Fruit fly (Drosophila melanogaster): ENCODE results near the gene Exo70.
A peak's percentile ranks its signal among the peaks of the same experiment; 100 is the strongest.

Exo70 gene

DNA sequence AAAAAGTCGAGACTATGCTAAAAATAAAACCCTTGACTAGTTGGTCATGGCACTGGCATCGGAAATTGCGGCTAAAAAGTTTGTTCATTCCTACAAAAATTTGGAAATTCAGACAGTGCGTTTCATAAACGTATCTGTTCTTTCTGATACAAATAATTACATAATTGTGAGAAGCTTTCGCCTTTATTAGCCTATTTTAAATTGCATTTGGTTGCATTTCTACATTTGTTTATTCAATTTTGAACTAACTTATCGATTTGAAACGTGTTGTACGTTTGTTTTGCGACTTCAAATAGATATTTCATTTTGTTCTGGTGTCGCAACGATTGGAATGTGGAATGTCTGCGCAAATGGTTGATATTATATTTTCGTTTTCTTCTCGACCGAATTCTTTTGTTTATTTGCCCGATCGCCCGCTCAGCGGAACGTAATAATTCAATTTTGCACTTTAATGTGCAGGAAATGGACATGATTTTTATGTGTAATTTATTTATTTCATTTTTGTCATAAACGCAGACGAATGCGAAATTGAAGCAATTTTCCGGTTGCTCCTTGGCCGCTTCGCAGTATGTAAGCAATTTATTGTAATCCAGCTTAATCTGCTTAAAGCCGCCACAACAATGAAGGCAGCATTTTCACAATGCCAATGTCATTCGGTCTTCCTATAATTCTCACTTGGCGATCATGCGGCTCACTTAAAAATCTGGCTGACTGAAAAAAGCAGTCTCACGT is 34.6 kb downstream of the Exo70 start:
- TF ChIP-seq noc (tag; optimal IDR thresholded peaks at IDR 0.05): peak; percentile 86

DNA sequence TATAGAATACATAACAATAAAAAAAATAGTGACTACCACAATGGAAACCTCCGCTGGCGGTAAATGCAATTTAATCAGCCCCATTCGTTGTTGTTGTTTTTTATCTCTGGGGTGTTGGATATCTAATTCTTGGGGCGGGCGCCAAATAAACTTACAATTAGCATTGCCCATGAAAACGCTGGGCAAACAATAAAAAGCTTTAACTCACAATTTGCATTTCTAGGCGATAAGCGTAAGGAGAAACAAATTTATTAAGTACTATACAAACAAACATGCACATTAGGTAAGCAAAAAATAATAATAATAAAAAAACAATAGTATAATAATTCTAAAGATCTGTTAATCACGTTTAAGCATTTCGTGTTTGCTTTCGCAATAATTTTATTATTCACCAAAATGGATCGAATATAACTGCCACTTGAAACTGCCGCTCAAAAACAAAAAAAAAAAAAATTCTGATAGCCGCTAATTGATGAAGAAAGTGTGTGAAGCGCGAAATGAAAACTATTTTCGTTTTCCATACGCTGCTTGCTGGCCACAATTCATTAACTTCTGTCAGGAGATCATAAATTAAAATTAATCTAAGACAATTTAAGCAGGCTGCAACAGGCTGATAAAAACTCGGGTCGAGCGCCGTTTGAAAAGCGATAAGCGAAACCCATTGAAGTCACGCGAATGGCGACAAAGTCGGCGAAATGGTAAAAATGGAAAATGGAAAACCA is 36.3 kb downstream of the Exo70 start:
- peak; percentile 78 for TF ChIP-seq noc (tag; optimal IDR thresholded peaks at IDR 0.05)

DNA sequence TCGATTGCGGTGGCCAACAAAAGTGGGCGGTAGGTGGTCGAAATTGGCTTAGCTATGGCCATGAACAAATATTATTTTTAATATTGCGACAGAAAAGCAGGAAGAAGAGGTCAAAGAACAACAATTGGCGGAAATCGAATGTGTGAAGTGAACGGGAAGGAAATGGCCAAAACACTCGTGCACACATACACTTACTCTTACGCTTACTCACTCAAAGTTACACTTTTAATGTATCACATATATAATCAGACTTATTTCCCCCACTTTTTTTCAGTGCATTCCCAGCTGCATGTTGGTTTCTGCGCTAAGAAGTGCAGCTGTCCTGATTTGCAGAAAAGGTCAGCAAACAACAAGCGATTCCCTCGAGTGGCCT is 36.9 kb downstream of the Exo70 start:
- no peak for TF ChIP-seq noc (tag; optimal IDR thresholded peaks at IDR 0.05)

DNA sequence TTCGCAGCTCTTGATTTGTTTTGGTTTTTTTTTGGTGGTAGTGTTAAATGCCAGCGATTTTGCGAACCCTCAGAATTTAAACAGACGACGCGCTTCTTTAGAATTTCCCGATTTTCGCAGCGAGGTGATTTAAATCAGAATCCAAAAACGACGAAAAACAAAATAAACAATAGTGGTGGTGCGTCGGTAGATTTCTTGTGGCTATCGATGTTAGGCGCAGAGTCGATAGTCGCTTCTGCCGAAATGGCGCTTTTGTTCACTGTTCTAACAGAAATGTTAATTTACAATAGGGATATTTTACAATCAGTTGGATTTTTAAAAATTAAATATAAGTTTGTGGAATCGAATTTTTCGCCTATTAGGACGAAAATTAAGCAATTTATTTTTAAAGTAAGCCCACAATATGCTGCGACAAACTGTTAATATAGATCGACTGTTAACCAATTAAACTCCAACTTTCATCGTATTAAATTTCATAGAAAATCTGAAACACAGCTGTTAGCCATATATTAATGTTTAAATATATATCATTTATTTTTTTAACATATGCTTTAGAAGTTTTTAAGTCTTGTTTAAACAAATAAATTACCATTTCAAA is 37.6 kb downstream of the Exo70 start, which contains the start of gene CG6983:
Gene CG6983, minus strand, starts transcription at position 176 of the 598 bp plus-strand sequence.
- TF ChIP-seq noc (tag; optimal IDR thresholded peaks at IDR 0.05): no peak

DNA sequence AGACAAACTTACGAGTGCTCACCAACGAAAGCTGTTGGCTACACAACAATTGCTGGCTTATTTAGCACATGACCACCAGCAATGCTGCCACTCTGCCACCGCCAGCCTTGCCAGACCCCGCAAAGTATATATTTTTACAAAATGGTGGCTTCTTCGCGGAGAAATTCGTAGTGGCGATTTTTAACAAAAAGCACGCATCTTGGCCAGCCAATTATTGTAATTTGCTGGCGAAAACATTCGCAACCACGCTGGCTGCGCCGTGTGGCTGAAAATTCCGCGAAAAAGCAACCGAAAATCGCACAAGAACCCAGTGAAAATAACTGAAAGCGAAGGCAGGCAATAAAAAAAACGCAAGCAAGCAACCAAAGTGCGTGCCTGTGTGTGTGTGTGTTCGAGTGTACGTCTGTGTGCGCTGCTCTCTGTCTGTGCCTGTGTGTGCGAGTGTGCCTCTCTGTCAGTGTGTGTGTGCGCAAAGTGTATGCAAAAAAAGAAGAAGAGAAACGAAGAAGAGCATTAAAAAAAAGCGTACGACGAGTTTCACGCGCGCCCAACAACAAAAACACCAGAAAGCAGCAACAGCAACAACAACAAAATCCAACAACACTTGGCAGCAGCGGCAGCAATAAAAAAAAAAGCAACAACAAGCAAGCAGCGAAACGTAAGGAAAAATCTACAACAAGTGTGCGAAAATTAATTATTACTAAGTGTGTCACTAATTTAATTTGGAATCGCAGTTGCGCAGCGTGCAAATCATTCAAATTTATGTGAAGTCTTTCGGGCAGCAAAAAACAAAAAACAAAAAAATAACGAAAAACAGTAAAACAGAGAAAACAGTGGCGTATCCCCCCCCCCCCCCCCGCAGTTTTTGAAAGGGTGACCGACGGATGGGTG is 38.4 kb downstream of the Exo70 start, which contains the start of gene Gug:
Gene Gug, plus strand, starts transcription at position 123 of the 891 bp plus-strand sequence.
- TF ChIP-seq noc (tag; optimal IDR thresholded peaks at IDR 0.05): peak; percentile 51

DNA sequence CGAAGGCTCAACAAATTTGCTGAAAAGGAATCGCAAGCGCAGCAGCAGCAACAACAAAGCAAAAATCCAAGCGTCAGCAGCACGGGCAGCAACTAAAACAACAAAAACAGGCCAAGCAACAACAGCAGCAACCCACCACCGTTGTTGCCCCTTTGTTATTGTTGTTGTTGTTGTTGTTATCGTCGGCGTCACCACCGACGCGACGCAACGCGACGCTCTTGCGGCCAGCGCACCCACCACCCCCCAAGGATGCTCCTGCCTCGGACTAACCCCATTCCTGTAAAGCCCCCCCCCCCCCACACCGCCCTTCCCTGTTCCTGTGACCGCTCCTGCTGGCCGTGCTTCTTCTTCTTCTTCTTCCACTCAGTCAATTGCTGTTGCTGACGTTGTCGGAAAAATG is 39.1 kb downstream of the Exo70 start:
- TF ChIP-seq noc (tag; optimal IDR thresholded peaks at IDR 0.05): no peak

DNA sequence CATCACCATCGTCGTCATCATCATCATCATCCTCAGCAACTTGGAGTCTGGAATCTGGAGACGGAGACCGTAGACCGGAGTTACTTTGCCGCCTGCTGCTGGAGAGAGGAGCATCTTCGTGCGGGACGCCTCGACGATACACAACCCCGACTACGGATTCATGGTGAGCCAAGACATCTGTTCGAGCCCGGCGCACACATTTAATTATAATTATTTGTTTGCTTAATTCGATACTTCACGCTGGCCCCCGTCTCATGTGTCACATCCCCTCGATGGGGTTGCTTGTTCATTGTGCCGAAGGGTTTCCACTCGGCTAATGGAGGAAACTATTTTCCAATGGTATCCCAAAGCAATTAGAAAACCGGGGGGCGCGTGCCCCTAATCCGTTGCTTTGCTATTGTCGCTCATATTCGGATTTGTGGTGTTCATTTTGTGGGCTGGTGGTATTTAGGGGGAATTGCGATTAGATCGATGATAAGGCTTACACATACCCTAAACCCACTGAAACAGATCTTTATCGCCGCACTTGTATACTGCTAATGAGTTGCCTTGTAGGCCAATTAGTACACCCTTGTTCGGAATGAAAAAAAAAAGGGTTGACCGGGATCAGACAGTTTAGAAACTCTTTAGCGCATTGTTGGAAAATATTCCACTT is 40.4 kb downstream of the Exo70 start:
- no peak for TF ChIP-seq noc (tag; optimal IDR thresholded peaks at IDR 0.05)

DNA sequence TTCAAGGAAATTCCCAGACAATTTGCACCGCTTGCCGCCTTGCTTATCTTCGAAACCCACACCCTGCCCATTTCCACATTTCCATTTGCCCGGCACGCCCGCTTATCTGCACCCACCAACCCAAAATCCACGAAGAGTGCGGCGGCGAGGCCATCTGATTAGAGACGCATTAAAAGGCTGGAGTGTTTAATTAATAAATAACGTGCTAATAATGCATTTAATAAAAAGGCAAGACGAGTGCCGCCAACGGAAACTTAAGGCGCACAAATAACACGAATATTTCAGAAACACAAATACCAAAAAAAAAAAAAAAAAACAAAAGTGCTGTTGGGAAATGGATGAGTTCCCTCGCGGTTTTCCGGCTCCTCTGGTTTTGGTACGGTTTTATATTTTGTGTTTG is 41.3 kb downstream of the Exo70 start:
- no peak for TF ChIP-seq noc (tag; optimal IDR thresholded peaks at IDR 0.05)

DNA sequence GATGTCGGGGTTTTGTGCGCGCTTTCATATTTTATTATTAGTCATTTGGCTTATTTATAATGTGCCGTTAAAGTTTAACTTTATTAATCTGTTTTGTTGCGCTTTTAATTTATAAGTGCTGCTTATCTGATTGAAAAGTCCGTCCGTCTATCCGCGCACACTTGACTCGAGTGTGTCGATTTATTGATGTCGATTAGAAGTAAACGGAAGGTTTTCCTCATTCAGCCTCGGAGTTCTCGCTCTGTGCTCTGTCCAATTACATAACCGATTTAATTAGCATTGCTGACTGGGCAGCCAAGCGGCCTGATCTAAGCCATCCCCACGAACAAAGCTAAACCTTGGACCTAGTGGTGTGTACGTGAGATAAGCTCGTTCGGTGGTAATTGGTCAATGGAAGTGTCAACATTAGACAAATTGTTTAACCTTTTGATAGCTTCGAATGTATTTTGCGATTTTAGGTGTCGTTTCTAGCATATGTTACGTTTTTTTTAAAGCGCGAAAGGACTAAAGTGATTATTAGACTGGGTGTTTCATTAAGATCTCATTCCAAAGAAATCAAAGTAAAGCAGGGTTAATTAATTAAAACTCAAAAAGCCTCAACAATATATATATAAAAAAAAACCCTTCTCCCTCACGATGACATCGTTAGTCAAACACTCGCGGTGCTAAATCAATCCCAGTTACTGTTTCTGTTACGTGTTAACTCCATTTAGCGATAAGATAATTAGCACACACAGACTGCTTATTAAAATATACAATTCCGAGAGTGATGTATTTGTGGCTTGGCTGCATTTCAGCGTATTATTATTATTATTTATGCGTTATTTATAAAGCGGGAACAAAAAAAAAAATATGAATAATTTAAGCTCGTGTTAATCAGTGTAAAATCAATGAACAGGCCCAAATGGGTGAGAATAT is 42.1 kb downstream of the Exo70 start:
- peak; percentile 91 for TF ChIP-seq noc (tag; optimal IDR thresholded peaks at IDR 0.05)

DNA sequence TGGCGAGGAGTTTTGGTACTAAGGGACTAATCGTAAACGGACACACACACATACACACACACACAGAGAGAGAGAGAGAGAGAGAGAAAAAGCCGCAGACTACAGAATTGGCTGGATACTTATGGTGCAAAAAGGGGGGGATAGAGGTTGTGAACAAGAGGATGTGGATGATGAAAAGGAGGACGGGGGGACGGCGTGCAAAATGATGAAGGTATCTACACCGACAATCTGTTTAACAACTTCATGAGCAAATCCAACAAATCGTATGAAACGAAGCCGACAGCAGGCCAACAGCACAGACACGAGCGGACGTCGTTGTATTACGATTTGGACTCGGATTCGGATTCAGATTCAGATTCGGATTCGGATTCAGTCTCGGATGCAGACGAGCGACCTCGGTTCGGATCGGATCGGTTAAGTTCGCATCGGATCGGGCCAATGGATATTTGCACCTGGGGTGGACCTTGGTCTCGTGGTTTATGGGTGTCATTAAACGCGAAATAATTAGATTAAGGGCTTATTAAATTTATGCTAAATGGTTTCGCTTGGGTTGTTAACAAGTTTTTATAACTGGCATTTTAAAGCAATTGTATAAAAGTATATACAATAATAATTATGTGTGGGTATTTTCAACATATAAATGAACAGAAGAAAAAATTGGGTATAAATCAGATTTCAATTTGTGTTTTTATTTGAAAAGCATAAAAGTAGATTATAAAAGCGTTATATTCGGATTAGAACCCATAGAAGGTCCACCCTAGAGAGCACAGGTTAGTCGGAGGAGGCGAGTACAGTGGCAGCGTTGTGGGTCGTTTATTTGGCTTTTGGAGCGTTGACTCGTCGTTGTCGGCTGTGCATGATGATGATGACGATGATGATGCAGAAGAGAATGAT is 43.6 kb downstream of the Exo70 start:
- peak; percentile 91 for TF ChIP-seq noc (tag; optimal IDR thresholded peaks at IDR 0.05)

DNA sequence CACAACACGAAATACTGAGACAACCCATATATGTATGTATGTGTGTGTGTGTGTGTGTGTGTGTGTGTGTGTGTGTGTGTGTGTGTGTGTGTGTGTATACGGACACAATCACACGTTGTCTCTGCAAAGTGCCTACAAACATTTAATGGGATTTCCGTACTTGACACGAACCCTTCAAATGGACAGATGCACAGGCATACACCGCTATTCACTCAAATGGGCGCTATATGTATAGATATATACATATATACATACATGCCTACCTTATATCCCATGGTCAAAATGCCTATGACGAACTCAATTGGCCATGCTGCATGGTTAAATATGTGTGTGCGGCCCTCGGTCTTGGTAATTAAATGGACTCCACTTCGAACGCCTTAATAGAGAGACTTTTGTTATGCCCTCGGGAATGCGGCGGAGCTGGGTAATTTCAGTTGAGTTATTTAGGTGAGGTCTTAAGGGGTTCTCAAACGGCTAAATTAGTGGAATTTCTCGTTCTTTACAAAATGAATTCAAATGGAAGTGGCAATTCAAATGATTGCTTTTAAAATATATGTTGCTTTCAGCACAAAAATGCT is 44.9 kb downstream of the Exo70 start:
- TF ChIP-seq noc (tag; optimal IDR thresholded peaks at IDR 0.05): no peak

DNA sequence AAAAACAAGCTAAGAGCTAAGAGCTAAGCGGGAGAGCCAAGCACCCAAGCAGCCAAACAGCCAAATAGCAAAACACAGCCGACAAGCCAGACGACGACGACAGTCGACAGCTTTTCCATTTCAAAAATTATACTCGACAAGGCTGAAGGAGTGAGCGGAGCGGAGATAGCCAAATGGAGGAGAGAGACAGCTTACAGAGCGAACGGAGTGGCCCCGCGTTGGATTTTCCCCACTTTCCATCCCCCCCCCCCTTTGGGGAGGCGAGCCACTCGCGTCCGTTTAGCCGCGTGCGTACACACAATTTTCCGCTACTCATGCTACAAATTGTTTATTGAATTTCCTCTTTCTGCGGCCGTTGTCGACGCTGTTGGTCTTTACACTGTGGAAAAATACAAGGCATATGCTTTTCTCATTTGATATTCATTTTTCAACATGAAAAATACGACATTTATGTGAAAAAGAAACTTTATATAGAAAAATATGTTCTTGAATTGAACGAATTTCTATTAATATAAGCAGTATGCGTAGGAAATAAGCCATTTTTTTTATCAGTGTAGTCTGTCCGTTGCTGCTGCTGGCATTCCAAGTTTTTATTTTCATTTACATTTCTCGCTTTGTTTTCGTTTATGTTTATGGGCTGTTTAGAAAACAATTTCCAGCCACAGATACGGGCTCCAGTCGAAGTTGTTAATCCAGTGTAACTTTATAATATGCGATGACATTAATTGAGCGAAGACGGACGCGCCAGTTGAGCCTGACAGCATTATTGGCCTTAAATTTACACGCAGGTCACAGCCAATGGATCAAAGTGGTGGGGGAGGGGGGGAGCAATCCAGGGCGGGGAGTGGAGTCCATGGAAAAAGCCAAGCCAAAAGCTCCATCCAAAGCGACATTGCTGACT is 46.5 kb downstream of the Exo70 start:
- peak; percentile 89 for TF ChIP-seq noc (tag; optimal IDR thresholded peaks at IDR 0.05)
